Worm (Caenorhabditis elegans): ENCODE measurements around the gene Y49A3A.4.

The Y49A3A.4 gene

ce11 chrV:14369412-14369811 lies 10.7 kb upstream of the Y49A3A.4 start:
- TF ChIP-seq klf-2 (GFP tag; conservative IDR thresholded peaks at IDR 0.05), result no peak
- TF ChIP-seq ztf-29 (GFP tag; IDR thresholded peaks at IDR 0.05), result no peak
- no peak for TF ChIP-seq cog-1 (tag; optimal IDR thresholded peaks at IDR 0.05)
- no peak for TF ChIP-seq med-1 (GFP tag; optimal IDR thresholded peaks at IDR 0.05; ENCODE audit: insufficient read depth)
- TF ChIP-seq T22C8.4 (GFP tag; IDR thresholded peaks at IDR 0.05), result no peak
- no peak for TF ChIP-seq tab-1 (GFP tag; IDR thresholded peaks at IDR 0.05)

ce11 chrV:14368272-14369052 lies 9.8 kb upstream of the Y49A3A.4 start:
- no peak for TF ChIP-seq ref-1 (GFP tag; conservative IDR thresholded peaks at IDR 0.05)
- TF ChIP-seq klf-2 (GFP tag; conservative IDR thresholded peaks at IDR 0.05), result no peak
- TF ChIP-seq ztf-29 (GFP tag; IDR thresholded peaks at IDR 0.05), result no peak
- TF ChIP-seq med-1 (GFP tag; optimal IDR thresholded peaks at IDR 0.05; ENCODE audit: insufficient read depth), result no peak
- no peak for TF ChIP-seq ztf-23 (GFP tag; IDR thresholded peaks at IDR 0.05)
- no peak for TF ChIP-seq tab-1 (GFP tag; IDR thresholded peaks at IDR 0.05)
- no peak for TF ChIP-seq cog-1 (tag; optimal IDR thresholded peaks at IDR 0.05)
- no peak for TF ChIP-seq flt-1 (GFP tag; IDR thresholded peaks at IDR 0.05)
- no peak for TF ChIP-seq T22C8.4 (GFP tag; IDR thresholded peaks at IDR 0.05)

ce11 chrV:14366487-14366962 lies 7.8 kb upstream of the Y49A3A.4 start:
- no peak for TF ChIP-seq klf-2 (GFP tag; conservative IDR thresholded peaks at IDR 0.05)
- TF ChIP-seq T22C8.4 (GFP tag; IDR thresholded peaks at IDR 0.05), result no peak
- TF ChIP-seq ref-1 (GFP tag; conservative IDR thresholded peaks at IDR 0.05), result no peak
- no peak for TF ChIP-seq tab-1 (GFP tag; IDR thresholded peaks at IDR 0.05)
- TF ChIP-seq ztf-23 (GFP tag; IDR thresholded peaks at IDR 0.05), result no peak
- no peak for TF ChIP-seq med-1 (GFP tag; optimal IDR thresholded peaks at IDR 0.05; ENCODE audit: insufficient read depth)
- TF ChIP-seq flt-1 (GFP tag; IDR thresholded peaks at IDR 0.05), result no peak
- no peak for TF ChIP-seq cog-1 (tag; optimal IDR thresholded peaks at IDR 0.05)
- no peak for TF ChIP-seq ztf-29 (GFP tag; IDR thresholded peaks at IDR 0.05)

- no peak for TF ChIP-seq flt-1 (GFP tag; IDR thresholded peaks at IDR 0.05)
- no peak for TF ChIP-seq med-1 (GFP tag; optimal IDR thresholded peaks at IDR 0.05; ENCODE audit: insufficient read depth)
- TF ChIP-seq cog-1 (tag; optimal IDR thresholded peaks at IDR 0.05), result no peak
- TF ChIP-seq T22C8.4 (GFP tag; IDR thresholded peaks at IDR 0.05), result no peak
- TF ChIP-seq ztf-23 (GFP tag; IDR thresholded peaks at IDR 0.05), result no peak
- TF ChIP-seq ref-1 (GFP tag; conservative IDR thresholded peaks at IDR 0.05), result no peak
- TF ChIP-seq tab-1 (GFP tag; IDR thresholded peaks at IDR 0.05), result no peak
- TF ChIP-seq ztf-29 (GFP tag; IDR thresholded peaks at IDR 0.05), result no peak
- TF ChIP-seq klf-2 (GFP tag; conservative IDR thresholded peaks at IDR 0.05), result no peak
Observed at ce11 chrV:14364586-14365248, 6.0 kb upstream of the Y49A3A.4 start.

ce11 chrV:14361973-14362372 lies 3.3 kb upstream of the Y49A3A.4 start:
- TF ChIP-seq T22C8.4 (GFP tag; IDR thresholded peaks at IDR 0.05), result no peak
- TF ChIP-seq ztf-23 (GFP tag; IDR thresholded peaks at IDR 0.05), result no peak
- TF ChIP-seq klf-2 (GFP tag; conservative IDR thresholded peaks at IDR 0.05), result no peak
- no peak for TF ChIP-seq tab-1 (GFP tag; IDR thresholded peaks at IDR 0.05)
- no peak for TF ChIP-seq med-1 (GFP tag; optimal IDR thresholded peaks at IDR 0.05; ENCODE audit: insufficient read depth)
- no peak for TF ChIP-seq ref-1 (GFP tag; conservative IDR thresholded peaks at IDR 0.05)
- TF ChIP-seq flt-1 (GFP tag; IDR thresholded peaks at IDR 0.05), result no peak
- TF ChIP-seq cog-1 (tag; optimal IDR thresholded peaks at IDR 0.05), result no peak
- no peak for TF ChIP-seq ztf-29 (GFP tag; IDR thresholded peaks at IDR 0.05)

ce11 chrV:14355738-14356368 lies 2.8 kb downstream of the Y49A3A.4 start, which contains the start of gene cyn-1:
Gene cyn-1 (plus strand): TSS chrV:14356076.
- TF ChIP-seq cog-1 (tag; optimal IDR thresholded peaks at IDR 0.05) (peak; percentile 2), med-1 (GFP tag; optimal IDR thresholded peaks at IDR 0.05; ENCODE audit: insufficient read depth) (no peak), flt-1 (GFP tag; IDR thresholded peaks at IDR 0.05) (0 out of 2 replicates have a peak, but pooled peaks have one; percentile 34), T22C8.4 (GFP tag; IDR thresholded peaks at IDR 0.05) (no peak)

- TF ChIP-seq flt-1 (GFP tag; IDR thresholded peaks at IDR 0.05) (no peak), ztf-23 (GFP tag; IDR thresholded peaks at IDR 0.05) (no peak), ref-1 (GFP tag; conservative IDR thresholded peaks at IDR 0.05) (no peak), tab-1 (GFP tag; IDR thresholded peaks at IDR 0.05) (no peak), cog-1 (tag; optimal IDR thresholded peaks at IDR 0.05) (no peak), med-1 (GFP tag; optimal IDR thresholded peaks at IDR 0.05; ENCODE audit: insufficient read depth) (no peak), ztf-29 (GFP tag; IDR thresholded peaks at IDR 0.05) (no peak), klf-2 (GFP tag; conservative IDR thresholded peaks at IDR 0.05) (no peak), T22C8.4 (GFP tag; IDR thresholded peaks at IDR 0.05) (no peak)
Observed at ce11 chrV:14354258-14354877, 4.3 kb downstream of the Y49A3A.4 start, which contains the start of gene Y49A3A.3. Gene Y49A3A.3 (plus strand): TSS chrV:14354410.

- TF ChIP-seq flt-1 (GFP tag; IDR thresholded peaks at IDR 0.05) (0 out of 2 replicates have a peak, but pooled peaks have one; percentile 57), ref-1 (GFP tag; conservative IDR thresholded peaks at IDR 0.05) (no peak)
Observed at ce11 chrV:14352032-14352431, 6.7 kb downstream of the Y49A3A.4 start.

- no peak for TF ChIP-seq ref-1 (GFP tag; conservative IDR thresholded peaks at IDR 0.05)
- TF ChIP-seq ztf-23 (GFP tag; IDR thresholded peaks at IDR 0.05), result no peak
- TF ChIP-seq T22C8.4 (GFP tag; IDR thresholded peaks at IDR 0.05), result no peak
- no peak for TF ChIP-seq flt-1 (GFP tag; IDR thresholded peaks at IDR 0.05)
- TF ChIP-seq cog-1 (tag; optimal IDR thresholded peaks at IDR 0.05), result no peak
- TF ChIP-seq tab-1 (GFP tag; IDR thresholded peaks at IDR 0.05), result no peak
- TF ChIP-seq klf-2 (GFP tag; conservative IDR thresholded peaks at IDR 0.05), result no peak
- no peak for TF ChIP-seq ztf-29 (GFP tag; IDR thresholded peaks at IDR 0.05)
- TF ChIP-seq med-1 (GFP tag; optimal IDR thresholded peaks at IDR 0.05; ENCODE audit: insufficient read depth), result no peak
Observed at ce11 chrV:14351629-14352028, 7.1 kb downstream of the Y49A3A.4 start, which contains the start of gene vha-13. Gene vha-13 (plus strand): TSS chrV:14351709.
